Worm (Caenorhabditis elegans) whole organism, L1 larva: Measurements from ENCODE around the gene nspc-19.

Experiments used
- C04F5.9 ChIP-seq: sonication (generic microtip); optimal IDR thresholded peaks from 2 replicates; lab custom pipeline; 2016; ENCODE audit warnings: missing genetic modification characterization, missing compliant biosample characterization
- C16A3.4 ChIP-seq: fragments of 150-350 bp; optimal IDR thresholded peaks from 2 replicates; lab custom pipeline; 2014; ENCODE audit warnings: missing biosample characterization, missing genetic modification characterization
- C34B4.2 ChIP-seq: sonication (generic microtip); optimal IDR thresholded peaks from 2 replicates; lab custom pipeline; 2017; ENCODE audit warnings: mild to moderate bottlenecking, missing genetic modification characterization, missing compliant biosample characterization
- F16B12.6 ChIP-seq: fragments of 150-350 bp; optimal IDR thresholded peaks from 2 replicates; lab custom pipeline; 2014; ENCODE audit warnings: missing biosample characterization, missing genetic modification characterization
- Y116A8C.19 ChIP-seq: sonication (generic microtip); optimal IDR thresholded peaks from 2 replicates; lab custom pipeline; 2016; ENCODE audit warnings: missing compliant biosample characterization, missing genetic modification characterization, borderline replicate concordance
- aly-2 ChIP-seq: fragments of 150-350 bp; optimal IDR thresholded peaks from 2 replicates; lab custom pipeline; 2014; ENCODE audit warnings: missing biosample characterization, missing genetic modification characterization
- blmp-1 ChIP-seq: fragments of 150-350 bp; optimal IDR thresholded peaks from 2 replicates; lab custom pipeline; 2014; ENCODE audit warnings: missing biosample characterization, missing genetic modification characterization
- ceh-63 ChIP-seq: fragments of 200-800 bp; sonication (Bioruptor generic); optimal IDR thresholded peaks from 2 replicates; lab custom pipeline; 2018; ENCODE audit warnings: mild to moderate bottlenecking, missing genetic modification characterization, missing compliant biosample characterization
- ceh-8 ChIP-seq: fragments of 200-800 bp; sonication (Bioruptor generic); optimal IDR thresholded peaks from 2 replicates; lab custom pipeline; 2018; ENCODE audit warnings: mild to moderate bottlenecking, missing genetic modification characterization, moderate library complexity, missing compliant biosample characterization
- ceh-82 ChIP-seq, 3 experiments: fragments of 150-350 bp in 1 of 3; sonication (generic microtip) in 2 of 3; optimal IDR thresholded peaks; 2 replicates each; lab custom pipeline; 2014 to 2017; ENCODE audit warnings: missing biosample characterization in 3 of 3, missing genetic modification characterization in 3 of 3
- ces-1 ChIP-seq: fragments of 150-350 bp; optimal IDR thresholded peaks from 2 replicates; lab custom pipeline; 2014; ENCODE audit warnings: missing biosample characterization, missing genetic modification reagents, missing genetic modification characterization
- dpl-1 ChIP-seq, 3 experiments: fragments of 150-350 bp in 2 of 3; sonication (generic microtip) in 1 of 3; optimal IDR thresholded peaks; 2 replicates each; lab custom pipeline; 2014 to 2017; ENCODE audit warnings: missing biosample characterization in 3 of 3, missing genetic modification characterization in 3 of 3, missing genetic modification reagents in 3 of 3
- elt-2 ChIP-seq: sonication (generic microtip); optimal IDR thresholded peaks from 2 replicates; lab custom pipeline; 2016; ENCODE audit warnings: missing genetic modification characterization, mild to moderate bottlenecking, inconsistent platforms, missing compliant biosample characterization, missing genetic modification reagents
- fkh-10 ChIP-seq: sonication (generic microtip); optimal IDR thresholded peaks from 2 replicates; lab custom pipeline; 2017; ENCODE audit warnings: missing biosample characterization, missing genetic modification reagents, missing genetic modification characterization
- fkh-4 ChIP-seq: sonication (generic microtip); optimal IDR thresholded peaks from 2 replicates; lab custom pipeline; 2016; ENCODE audit warnings: missing compliant biosample characterization, missing genetic modification characterization, borderline replicate concordance
- fos-1 ChIP-seq: fragments of 150-350 bp; optimal IDR thresholded peaks from 2 replicates; lab custom pipeline; 2014; ENCODE audit warnings: missing biosample characterization, missing genetic modification characterization
- hlh-17 ChIP-seq: fragments of 200-800 bp; sonication (Bioruptor generic); optimal IDR thresholded peaks from 2 replicates; lab custom pipeline; 2018; ENCODE audit warnings: missing genetic modification characterization, mild to moderate bottlenecking, missing compliant biosample characterization, moderate library complexity, borderline replicate concordance
- hpl-2 ChIP-seq: fragments of 150-350 bp; optimal IDR thresholded peaks from 2 replicates; lab custom pipeline; 2014; ENCODE audit warnings: missing biosample characterization, missing genetic modification reagents, missing genetic modification characterization
- irx-1 ChIP-seq: sonication (generic microtip); optimal IDR thresholded peaks from 2 replicates; lab custom pipeline; 2016; ENCODE audit warnings: missing genetic modification characterization, missing compliant biosample characterization
- jun-1 ChIP-seq: fragments of 150-350 bp; optimal IDR thresholded peaks from 2 replicates; lab custom pipeline; 2014; ENCODE audit warnings: missing biosample characterization, missing genetic modification reagents, missing genetic modification characterization
- lin-13 ChIP-seq: fragments of 150-350 bp; optimal IDR thresholded peaks from 2 replicates; lab custom pipeline; 2014; ENCODE audit warnings: missing biosample characterization, missing genetic modification reagents, missing genetic modification characterization
- lin-14 ChIP-seq: fragments of 200-800 bp; sonication (Bioruptor generic); optimal IDR thresholded peaks from 2 replicates; lab custom pipeline; 2018; ENCODE audit warnings: mild to moderate bottlenecking, missing genetic modification characterization, moderate library complexity, missing compliant biosample characterization
- lin-15B ChIP-seq: fragments of 150-350 bp; sonication (generic microtip); optimal IDR thresholded peaks from 3 replicates; lab custom pipeline; 2014; ENCODE audit warnings: missing biosample characterization, missing genetic modification characterization
- lin-35 ChIP-seq, 2 experiments: fragments of 150-350 bp; optimal IDR thresholded peaks; 2 replicates each; lab custom pipeline; 2014; ENCODE audit warnings: missing biosample characterization in 2 of 2, missing genetic modification characterization in 2 of 2, missing genetic modification reagents in 2 of 2
- lin-39 ChIP-seq: fragments of 150-350 bp; optimal IDR thresholded peaks from 2 replicates; lab custom pipeline; 2014; ENCODE audit warnings: missing biosample characterization, missing genetic modification reagents, missing genetic modification characterization
- lsy-2 ChIP-seq, 2 experiments: fragments of 150-350 bp; optimal IDR thresholded peaks; 2 replicates each; lab custom pipeline; 2014; ENCODE audit warnings: missing biosample characterization in 2 of 2, missing genetic modification characterization in 2 of 2
- mef-2 ChIP-seq: fragments of 150-350 bp; optimal IDR thresholded peaks from 2 replicates; lab custom pipeline; 2014; ENCODE audit warnings: missing biosample characterization, missing genetic modification characterization
- nhr-11 ChIP-seq: fragments of 150-350 bp; optimal IDR thresholded peaks from 2 replicates; lab custom pipeline; 2014; ENCODE audit warnings: missing biosample characterization, missing genetic modification characterization
- nhr-20 ChIP-seq: sonication (generic microtip); optimal IDR thresholded peaks from 2 replicates; lab custom pipeline; 2016; ENCODE audit warnings: mild to moderate bottlenecking, missing genetic modification characterization, missing compliant biosample characterization
- nhr-237 ChIP-seq: fragments of 150-350 bp; optimal IDR thresholded peaks from 2 replicates; lab custom pipeline; 2014; ENCODE audit warnings: missing biosample characterization, missing genetic modification characterization
- nhr-47 ChIP-seq: sonication (generic microtip); optimal IDR thresholded peaks from 2 replicates; lab custom pipeline; 2016; ENCODE audit warnings: mild to moderate bottlenecking, missing genetic modification characterization, moderate library complexity, missing compliant biosample characterization
- nhr-71 ChIP-seq: sonication (generic microtip); optimal IDR thresholded peaks from 2 replicates; lab custom pipeline; 2016; ENCODE audit warnings: mild to moderate bottlenecking, missing genetic modification characterization, moderate library complexity, missing compliant biosample characterization
- nhr-77 ChIP-seq: fragments of 150-350 bp; optimal IDR thresholded peaks from 2 replicates; lab custom pipeline; 2014; ENCODE audit warnings: missing biosample characterization, missing genetic modification characterization
- nhr-84 ChIP-seq: sonication (generic microtip); optimal IDR thresholded peaks from 2 replicates; lab custom pipeline; 2017; ENCODE audit warnings: missing biosample characterization, missing genetic modification characterization
- nhr-85 ChIP-seq: sonication (generic microtip); peaks from one replicate; lab custom pipeline; 2016; ENCODE audit warnings: missing genetic modification characterization, inconsistent platforms, missing compliant biosample characterization
- nhr-90 ChIP-seq: sonication (generic microtip); optimal IDR thresholded peaks from 2 replicates; lab custom pipeline; 2016; ENCODE audit warnings: mild to moderate bottlenecking, missing genetic modification characterization, missing compliant biosample characterization; ENCODE audit not compliant: poor library complexity
- pax-3 ChIP-seq: fragments of 200-800 bp; sonication (Bioruptor generic); optimal IDR thresholded peaks from 2 replicates; lab custom pipeline; 2018; ENCODE audit warnings: mild to moderate bottlenecking, missing genetic modification characterization, moderate library complexity, missing compliant biosample characterization
- rnt-1 ChIP-seq: sonication (generic microtip); optimal IDR thresholded peaks from 2 replicates; lab custom pipeline; 2016; ENCODE audit warnings: mild to moderate bottlenecking, missing genetic modification characterization, moderate library complexity, missing compliant biosample characterization
- skn-1 ChIP-seq: fragments of 150-350 bp; optimal IDR thresholded peaks from 2 replicates; lab custom pipeline; 2014; ENCODE audit warnings: missing biosample characterization, missing genetic modification characterization
- snpc-4 ChIP-seq: fragments of 150-350 bp; optimal IDR thresholded peaks from 2 replicates; lab custom pipeline; 2014; ENCODE audit warnings: missing biosample characterization, missing genetic modification characterization
- snu-23 ChIP-seq: sonication (generic microtip); optimal IDR thresholded peaks from 2 replicates; lab custom pipeline; 2016; ENCODE audit warnings: missing genetic modification characterization, missing compliant biosample characterization
- sox-4 ChIP-seq: sonication (generic microtip); optimal IDR thresholded peaks from 2 replicates; lab custom pipeline; 2016; ENCODE audit warnings: missing genetic modification characterization, missing compliant biosample characterization
- sup-37 ChIP-seq: fragments of 200-800 bp; sonication (Bioruptor generic); optimal IDR thresholded peaks from 2 replicates; lab custom pipeline; 2018; ENCODE audit warnings: mild to moderate bottlenecking, missing genetic modification characterization, missing compliant biosample characterization
- tbx-2 ChIP-seq: sonication (generic microtip); optimal IDR thresholded peaks from 2 replicates; lab custom pipeline; 2016; ENCODE audit warnings: missing genetic modification characterization, missing compliant biosample characterization
- tlp-1 ChIP-seq: fragments of 150-350 bp; optimal IDR thresholded peaks from 2 replicates; lab custom pipeline; 2014; ENCODE audit warnings: missing biosample characterization, missing genetic modification characterization
- unc-130 ChIP-seq: fragments of 150-350 bp; optimal IDR thresholded peaks from 2 replicates; lab custom pipeline; 2017; ENCODE audit warnings: missing biosample characterization, missing genetic modification characterization, inconsistent platforms
- unc-98 ChIP-seq: fragments of 200-800 bp; sonication (Bioruptor generic); IDR thresholded peaks from 2 replicates; pipeline ENCODE4 v1.3.6; 2022; ENCODE audit warnings: missing genetic modification characterization, missing compliant biosample characterization
- xbp-1 ChIP-seq: sonication (generic microtip); optimal IDR thresholded peaks from 2 replicates; lab custom pipeline; 2016; ENCODE audit warnings: missing genetic modification characterization, missing compliant biosample characterization
- ztf-11 ChIP-seq, 2 experiments: sonication (generic microtip); optimal IDR thresholded peaks; 2 replicates each; lab custom pipeline; 2016 to 2017; ENCODE audit warnings: missing genetic modification characterization in 2 of 2, missing biosample characterization in 1 of 2, missing compliant biosample characterization in 1 of 2

Gene nspc-19

DNA sequence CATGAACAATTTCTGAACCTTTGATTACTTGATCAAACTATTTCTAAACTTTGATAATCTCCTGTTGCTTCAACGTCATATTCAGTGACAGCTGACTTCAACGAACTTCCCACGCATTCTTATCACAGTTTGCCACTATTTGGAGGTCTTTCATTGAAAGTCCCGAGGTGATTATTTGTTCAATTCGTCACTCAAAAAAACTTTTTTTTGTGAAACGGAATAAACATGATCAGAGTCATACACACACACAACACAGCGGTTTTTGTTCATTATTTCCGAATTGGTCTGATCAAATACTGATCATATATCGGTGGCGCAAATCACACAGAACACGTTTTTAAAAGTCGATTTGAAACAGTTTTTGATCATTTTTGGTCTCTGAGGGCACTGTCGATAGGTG, 27.9 kb downstream of the nspc-19 start (continued):
- TF ChIP-seq dpl-1 (GFP tag; optimal IDR thresholded peaks at IDR 0.05; lab: Kevin White, UChicago) (no peak), nhr-71 (tag; lab: Kevin White, UChicago) (peak; percentile 66), hlh-17 (no peak), nhr-85 (tag; lab: Kevin White, UChicago) (peak; percentile 51), sox-4 (no peak), nhr-237 (no peak), lin-35 (GFP tag; optimal IDR thresholded peaks at IDR 0.05; lab: Kevin White, UChicago) (peak in 1 of 2 experiments; percentile 13), hpl-2 (GFP tag; lab: Kevin White, UChicago) (no peak), nhr-90 (tag; lab: Kevin White, UChicago) (no peak), nhr-77 (tag; lab: Kevin White, UChicago) (no peak), tlp-1 (no peak), tbx-2 (tag; lab: Kevin White, UChicago) (no peak), fkh-4 (no peak), fkh-10 (no peak), snu-23 (GFP tag; lab: Kevin White, UChicago) (peak; percentile 8), xbp-1 (tag; lab: Kevin White, UChicago) (no peak), Y116A8C.19 (tag; lab: Kevin White, UChicago) (no peak), lin-13 (GFP tag; lab: Kevin White, UChicago) (no peak), lin-14 (GFP tag; lab: Kevin White, UChicago) (peak; percentile 36), ceh-82 (tag; optimal IDR thresholded peaks at IDR 0.05; lab: Kevin White, UChicago) (no peak), rnt-1 (tag; lab: Kevin White, UChicago) (no peak), F16B12.6 (tag; lab: Kevin White, UChicago) (no peak)

DNA sequence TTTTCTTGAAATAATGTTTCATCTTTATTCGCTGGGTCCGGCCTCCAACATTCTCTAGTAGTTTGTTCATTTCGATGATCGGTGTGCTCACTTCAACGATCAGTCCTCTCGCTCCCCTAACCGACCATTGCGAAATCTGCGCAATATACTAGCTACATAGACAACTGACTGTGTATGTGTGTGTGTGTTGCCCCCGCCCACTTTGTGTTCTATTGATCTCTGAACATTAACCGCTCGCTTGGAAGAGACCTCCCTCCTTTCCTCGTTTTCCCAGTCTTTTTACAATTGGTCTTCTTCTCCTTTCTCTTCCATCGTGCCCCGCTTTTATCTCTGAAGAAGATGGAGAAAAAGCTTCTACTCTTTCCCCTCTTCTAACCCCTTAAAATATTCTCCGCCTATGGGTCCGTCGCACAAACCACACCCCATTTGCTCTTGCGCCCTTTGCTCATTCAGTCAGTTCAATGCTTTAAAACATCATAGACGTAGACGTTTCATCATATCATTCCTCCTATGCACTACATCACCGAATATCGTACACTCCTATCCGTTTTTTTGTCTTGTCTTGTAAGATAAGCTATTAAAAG, 28.9 kb downstream of the nspc-19 start:
- TF ChIP-seq C16A3.4 (tag; lab: Kevin White, UChicago) (no peak), lin-15B (tag; lab: Kevin White, UChicago) (no peak), F16B12.6 (tag; lab: Kevin White, UChicago) (no peak), lin-13 (GFP tag; lab: Kevin White, UChicago) (no peak), nhr-84 (tag; lab: Kevin White, UChicago) (no peak), ceh-82 (tag; optimal IDR thresholded peaks at IDR 0.05; lab: Kevin White, UChicago) (peak; percentile 45 to 59 (median 59)), nhr-71 (tag; lab: Kevin White, UChicago) (peak; percentile 96), C34B4.2 (tag; lab: Kevin White, UChicago) (no peak), fkh-4 (no peak), mef-2 (tag; lab: Kevin White, UChicago) (no peak), pax-3 (tag; lab: Kevin White, UChicago) (no peak), unc-130 (tag; lab: Kevin White, UChicago) (no peak), sup-37 (no peak), jun-1 (tag; lab: Kevin White, UChicago) (no peak), nhr-47 (tag; lab: Kevin White, UChicago) (peak; percentile 72), ztf-11 (tag; optimal IDR thresholded peaks at IDR 0.05; lab: Kevin White, UChicago) (no peak), ces-1 (GFP tag; lab: Kevin White, UChicago) (no peak), irx-1 (tag; lab: Kevin White, UChicago) (peak; percentile 55), nhr-237 (no peak), lsy-2 (tag; optimal IDR thresholded peaks at IDR 0.05; lab: Kevin White, UChicago) (peak; percentile 41 to 56), nhr-20 (tag; lab: Kevin White, UChicago) (peak; percentile 65), unc-98 (GFP tag; lab: Robert Waterston, UW) (0 out of 2 replicates have a peak, but pooled peaks have one; percentile 22), ceh-63 (no peak), snu-23 (GFP tag; lab: Kevin White, UChicago) (peak; percentile 70), sox-4 (no peak), Y116A8C.19 (tag; lab: Kevin White, UChicago) (no peak), elt-2 (tag; lab: Kevin White, UChicago) (peak; percentile 49), snpc-4 (tag; lab: Kevin White, UChicago) (peak; percentile 7), nhr-85 (tag; lab: Kevin White, UChicago) (no peak), blmp-1 (no peak), lin-14 (GFP tag; lab: Kevin White, UChicago) (peak; percentile 96), hlh-17 (no peak), C04F5.9 (tag; lab: Kevin White, UChicago) (no peak), xbp-1 (tag; lab: Kevin White, UChicago) (peak; percentile 35), skn-1 (tag; lab: Kevin White, UChicago) (peak; percentile 78), fos-1 (no peak), lin-39 (tag; lab: Kevin White, UChicago) (peak; percentile 30), ceh-8 (GFP tag; lab: Kevin White, UChicago) (no peak), aly-2 (no peak), nhr-11 (tag; lab: Kevin White, UChicago) (no peak)
